Worm (Caenorhabditis elegans): Measurements from ENCODE around the gene calf-1.

DNA sequence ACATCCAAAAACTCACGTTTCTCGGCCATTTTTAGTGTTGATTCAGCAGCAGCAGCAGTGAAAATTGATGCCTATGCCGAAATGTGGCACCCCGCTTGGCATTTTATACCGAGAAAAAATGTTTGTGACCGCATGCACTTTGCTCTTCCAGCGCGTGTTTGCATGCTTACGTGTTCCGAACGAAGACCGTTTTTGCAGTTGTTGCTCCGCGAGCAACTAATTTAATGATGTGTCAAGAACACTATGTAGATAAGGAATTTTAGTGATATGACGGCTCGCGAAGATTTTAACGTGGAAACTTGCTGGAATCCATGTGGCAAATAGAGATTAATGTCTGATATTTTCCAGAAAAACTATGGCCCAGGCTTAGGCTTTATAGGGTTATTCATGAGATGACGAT lies 20.1 kb upstream of the calf-1 start, which contains the start of gene dct-16:
- TF ChIP-seq zag-1 (tag; optimal IDR thresholded peaks at IDR 0.05) (no peak), snpc-4 (tag; optimal IDR thresholded peaks at IDR 0.05) (no peak), fos-1 (tag; optimal IDR thresholded peaks at IDR 0.05) (no peak), skn-1 (tag; optimal IDR thresholded peaks at IDR 0.05) (no peak), pqm-1 (tag; optimal IDR thresholded peaks at IDR 0.05) (peak; percentile 56), unc-62 (GFP tag; optimal IDR thresholded peaks at IDR 0.05 in 1 of 2) (no peak), unc-62 (tag; optimal IDR thresholded peaks at IDR 0.05) (no peak), mxl-2 (GFP tag; conservative IDR thresholded peaks at IDR 0.05) (no peak), nhr-11 (tag; optimal IDR thresholded peaks at IDR 0.05) (no peak), nhr-28 (tag; optimal IDR thresholded peaks at IDR 0.05) (peak; percentile 63), mxl-3 (GFP tag; optimal IDR thresholded peaks at IDR 0.05) (peak; percentile 5)

All from whole organism, L4 larva.